Worm (Caenorhabditis elegans): ENCODE data around the gene C17E7.4.

- TF ChIP-seq nhr-237 (tag; optimal IDR thresholded peaks at IDR 0.05) (no peak), ztf-11 (tag; optimal IDR thresholded peaks at IDR 0.05) (no peak), sea-2 (GFP tag; optimal IDR thresholded peaks at IDR 0.05) (no peak), fos-1 (tag; optimal IDR thresholded peaks at IDR 0.05) (no peak), zag-1 (tag; optimal IDR thresholded peaks at IDR 0.05) (no peak), unc-62 (GFP tag; optimal IDR thresholded peaks at IDR 0.05) (no peak), elt-3 (tag; optimal IDR thresholded peaks at IDR 0.05) (no peak), unc-39 (tag; optimal IDR thresholded peaks at IDR 0.05) (no peak)
These were observed 45.4 kb upstream of the C17E7.4 start, which contains the start of gene nhr-185 for ce11 chrV:3847268-3847667.

Measured in whole organism, L3 larva.